Worm (Caenorhabditis elegans): ENCODE results near the gene T28F3.5.
A peak's percentile ranks its signal among the peaks of the same experiment; 100 is the strongest.

Gene T28F3.5

ce11 chrIV:17294489-17294888, at the start of gene T28F3.5:
T28F3.5 (plus strand) TSS chrIV:17294789.
- TF ChIP-seq zim-3 (tag; optimal IDR thresholded peaks at IDR 0.05), result no peak
- TF ChIP-seq chd-7 (tag; optimal IDR thresholded peaks at IDR 0.05), result no peak
- TF ChIP-seq lin-54 (GFP tag; optimal IDR thresholded peaks at IDR 0.05), result no peak
- no peak for TF ChIP-seq atf-7 (tag; optimal IDR thresholded peaks at IDR 0.05)
- TF ChIP-seq ztf-3 (GFP tag; optimal IDR thresholded peaks at IDR 0.05), result no peak
- no peak for TF ChIP-seq cebp-2 (GFP tag; IDR thresholded peaks at IDR 0.05)
- no peak for TF ChIP-seq nhr-27 (tag; optimal IDR thresholded peaks at IDR 0.05)
- TF ChIP-seq egl-18 (GFP tag; IDR thresholded peaks at IDR 0.05), result no peak
- no peak for TF ChIP-seq rpc-1 (optimal IDR thresholded peaks at IDR 0.05)
- no peak for TF ChIP-seq rpc-1 (tag; optimal IDR thresholded peaks at IDR 0.05)
- TF ChIP-seq snpc-1.3 (tag; optimal IDR thresholded peaks at IDR 0.05; ENCODE audit: insufficient read depth), result no peak

- TF ChIP-seq let-526 (GFP tag; IDR thresholded peaks at IDR 0.05), result no peak
- peak; percentile 82 for TF ChIP-seq ets-4 (GFP tag; optimal IDR thresholded peaks at IDR 0.05)
- peak; percentile 21 for TF ChIP-seq attf-5 (GFP tag; optimal IDR thresholded peaks at IDR 0.05)
- TF ChIP-seq sptf-2 (GFP tag; optimal IDR thresholded peaks at IDR 0.05), result peak; percentile 13
- peak; percentile 8 for TF ChIP-seq lin-54 (GFP tag; optimal IDR thresholded peaks at IDR 0.05)
- TF ChIP-seq let-607 (tag; optimal IDR thresholded peaks at IDR 0.05), result peak in 1 of 2 experiments; percentile 5
- TF ChIP-seq rec-8 (tag; optimal IDR thresholded peaks at IDR 0.05), result no peak
- no peak for TF ChIP-seq lin-35 (GFP tag; optimal IDR thresholded peaks at IDR 0.05)
- TF ChIP-seq nhr-80 (tag; optimal IDR thresholded peaks at IDR 0.05), result peak; percentile 97
- 0 out of 2 replicates have a peak, but pooled peaks have one; percentile 78 for TF ChIP-seq Y56A3A.18 (GFP tag; IDR thresholded peaks at IDR 0.05)
- TF ChIP-seq nhr-90 (tag; optimal IDR thresholded peaks at IDR 0.05), result peak; percentile 40
- TF ChIP-seq tbp1 (GFP tag; optimal IDR thresholded peaks at IDR 0.05), result peak; percentile 54
- TF ChIP-seq rpc-1 (optimal IDR thresholded peaks at IDR 0.05), result no peak
- TF ChIP-seq rpc-1 (tag; optimal IDR thresholded peaks at IDR 0.05), result no peak
- TF ChIP-seq dpff-1 (tag; optimal IDR thresholded peaks at IDR 0.05), result no peak
- TF ChIP-seq egl-44 (GFP tag; IDR thresholded peaks at IDR 0.05), result peak; percentile 70; the same call in 1 of the 2 replicates
- no peak for TF ChIP-seq lag-1 (GFP tag; IDR thresholded peaks at IDR 0.05)
- no peak for TF ChIP-seq D2030.7 (GFP tag; IDR thresholded peaks at IDR 0.05)
- peak; percentile 56 for TF ChIP-seq unc-62 (GFP tag; optimal IDR thresholded peaks at IDR 0.05)
- no peak for TF ChIP-seq ceh-40 (GFP tag; IDR thresholded peaks at IDR 0.05)
- 0 out of 2 replicates have a peak, but pooled peaks have one; percentile 37 for TF ChIP-seq mcd-1 (GFP tag; IDR thresholded peaks at IDR 0.05)
- no peak for TF ChIP-seq attf-6 (GFP tag; IDR thresholded peaks at IDR 0.05)
- no peak for TF ChIP-seq tbx-9 (tag; optimal IDR thresholded peaks at IDR 0.05; ENCODE audit: borderline replicate concordance)
- TF ChIP-seq ztf-18 (tag; optimal IDR thresholded peaks at IDR 0.05), result peak; percentile 23
- peak; percentile 63 for TF ChIP-seq ztf-22 (GFP tag; optimal IDR thresholded peaks at IDR 0.05)
- no peak for TF ChIP-seq chd-7 (tag; optimal IDR thresholded peaks at IDR 0.05)
- TF ChIP-seq atf-7 (tag; optimal IDR thresholded peaks at IDR 0.05), result peak; percentile 45
- no peak for TF ChIP-seq nhr-120 (GFP tag; IDR thresholded peaks at IDR 0.05)
These were observed 49.4 kb upstream of the T28F3.5 start, which contains the start of gene ZK550.2 for ce11 chrIV:17245200-17245599. ZK550.2 (plus strand) TSS chrIV:17245584.

- TF ChIP-seq Y53G8AR.9 (GFP tag; conservative IDR thresholded peaks at IDR 0.05), result no peak
- TF ChIP-seq ztf-6 (GFP tag; IDR thresholded peaks at IDR 0.05), result no peak
- TF ChIP-seq nhr-120 (GFP tag; IDR thresholded peaks at IDR 0.05), result no peak
These were observed 47.4 kb upstream of the T28F3.5 start for ce11 chrIV:17247184-17247583.

All from whole organism, young adult.